Worm (Caenorhabditis elegans): ENCODE results near the gene ttr-7.

Gene ttr-7

ce11 chrIII:558832-559231 is 47.0 kb upstream of the ttr-7 start (continued):
- no peak for TF ChIP-seq madf-5 (GFP tag; IDR thresholded peaks at IDR 0.05)
- TF ChIP-seq dmd-8 (GFP tag; IDR thresholded peaks at IDR 0.05), result no peak
- TF ChIP-seq dve-1 (tag; optimal IDR thresholded peaks at IDR 0.05; ENCODE audit: insufficient read depth), result peak; percentile 90
- no peak for TF ChIP-seq madf-9 (GFP tag; conservative IDR thresholded peaks at IDR 0.05)
- TF ChIP-seq lin-38 (GFP tag; IDR thresholded peaks at IDR 0.05), result no peak
- TF ChIP-seq Y75B8A.6 (GFP tag; IDR thresholded peaks at IDR 0.05), result no peak
- TF ChIP-seq lsy-2 (tag; optimal IDR thresholded peaks at IDR 0.05), result no peak
- no peak for TF ChIP-seq ces-1 (GFP tag; optimal IDR thresholded peaks at IDR 0.05)
- TF ChIP-seq egl-43 (GFP tag; IDR thresholded peaks at IDR 0.05), result 0 out of 2 replicates have a peak, but pooled peaks have one; percentile 39
- no peak for TF ChIP-seq nhr-10 (tag; optimal IDR thresholded peaks at IDR 0.05)
- TF ChIP-seq unc-130 (GFP tag; optimal IDR thresholded peaks at IDR 0.05), result no peak
- TF ChIP-seq nhr-111 (GFP tag; optimal IDR thresholded peaks at IDR 0.05), result no peak
- peak; percentile 10 for TF ChIP-seq mxl-3 (GFP tag; optimal IDR thresholded peaks at IDR 0.05)
- TF ChIP-seq nhr-25 (tag; optimal IDR thresholded peaks at IDR 0.05; ENCODE audit: borderline replicate concordance, insufficient read depth), result no peak
- TF ChIP-seq hlh-30 (tag; optimal IDR thresholded peaks at IDR 0.05; ENCODE audit: insufficient read depth), result peak; percentile 57
- no peak for TF ChIP-seq zfp-2 (tag; optimal IDR thresholded peaks at IDR 0.05)
- no peak for TF ChIP-seq egl-27 (tag; optimal IDR thresholded peaks at IDR 0.05)
- TF ChIP-seq lir-3 (tag; optimal IDR thresholded peaks at IDR 0.05), result no peak
- TF ChIP-seq F49E8.2 (tag; optimal IDR thresholded peaks at IDR 0.05; ENCODE audit: borderline replicate concordance), result no peak
- TF ChIP-seq F44E2.7 (GFP tag; IDR thresholded peaks at IDR 0.05), result no peak

- no peak for TF ChIP-seq mxl-2 (GFP tag; conservative IDR thresholded peaks at IDR 0.05)
- no peak for TF ChIP-seq daf-19 (GFP tag; conservative IDR thresholded peaks at IDR 0.05)
- peak; percentile 34 for TF ChIP-seq dve-1 (tag; optimal IDR thresholded peaks at IDR 0.05; ENCODE audit: insufficient read depth)
Measured at ce11 chrIII:563755-564154, 42.0 kb upstream of the ttr-7 start.

ce11 chrIII:564786-565185 is 41.0 kb upstream of the ttr-7 start:
- no peak for TF ChIP-seq unc-62 (GFP tag; optimal IDR thresholded peaks at IDR 0.05 in 1 of 2)
- TF ChIP-seq unc-62 (tag; optimal IDR thresholded peaks at IDR 0.05), result no peak
- TF ChIP-seq nhr-25 (tag; optimal IDR thresholded peaks at IDR 0.05; ENCODE audit: borderline replicate concordance, insufficient read depth), result peak; percentile 25

ce11 chrIII:568815-569214 is 37.0 kb upstream of the ttr-7 start:
- TF ChIP-seq hlh-30 (tag; optimal IDR thresholded peaks at IDR 0.05; ENCODE audit: insufficient read depth), result no peak
- no peak for TF ChIP-seq ZK546.5 (tag; optimal IDR thresholded peaks at IDR 0.05)
- TF ChIP-seq nhr-48 (tag; optimal IDR thresholded peaks at IDR 0.05), result no peak
- TF ChIP-seq zip-11 (GFP tag; IDR thresholded peaks at IDR 0.05), result no peak
- TF ChIP-seq set-16 (GFP tag; IDR thresholded peaks at IDR 0.05), result no peak
- no peak for TF ChIP-seq arid-1 (GFP tag; conservative IDR thresholded peaks at IDR 0.05)
- TF ChIP-seq nhr-76 (tag; optimal IDR thresholded peaks at IDR 0.05), result no peak
- no peak for TF ChIP-seq hmg-1.1 (GFP tag; IDR thresholded peaks at IDR 0.05)
- no peak for TF ChIP-seq nhr-41 (GFP tag; IDR thresholded peaks at IDR 0.05)
- TF ChIP-seq zip-2 (tag; optimal IDR thresholded peaks at IDR 0.05), result no peak
- no peak for TF ChIP-seq T20F7.1 (GFP tag; optimal IDR thresholded peaks at IDR 0.05)
- TF ChIP-seq egl-27 (tag; optimal IDR thresholded peaks at IDR 0.05), result no peak
- no peak for TF ChIP-seq lin-15B (tag; optimal IDR thresholded peaks at IDR 0.05)
- no peak for TF ChIP-seq unc-130 (GFP tag; optimal IDR thresholded peaks at IDR 0.05)
- no peak for TF ChIP-seq gei-8 (GFP tag; optimal IDR thresholded peaks at IDR 0.05)

Measured in whole organism, L4 larva.